Fruit fly (Drosophila melanogaster): ENCODE measurements around the gene CG17105.

dm6 chr2L:10684309-10684708 lies 3.5 kb downstream of the CG17105 start, which contains the start of gene CG7299:
- TF ChIP-seq CG8478 (optimal IDR thresholded peaks at IDR 0.05) (no peak), CTCF (optimal IDR thresholded peaks at IDR 0.05) (no peak)
